Fruit fly (Drosophila melanogaster): ENCODE results near the gene Sec61alpha.
A peak's percentile ranks its signal among the peaks of the same experiment; 100 is the strongest.

- peak; percentile 67; the same call in 2 of the 3 replicates for TF ChIP-seq eg (GFP tag; IDR thresholded peaks at IDR 0.05)
- no peak for TF ChIP-seq achi (GFP tag; optimal IDR thresholded peaks at IDR 0.05)
- TF ChIP-seq CG8119 (GFP tag; IDR thresholded peaks at IDR 0.05), result peak; percentile 54; the same call in 2 of the 3 replicates
- no peak for TF ChIP-seq Ets96B (tag; optimal IDR thresholded peaks at IDR 0.05)
- TF ChIP-seq CG1621 (tag; optimal IDR thresholded peaks at IDR 0.05), result no peak
- TF ChIP-seq Hr4 (GFP tag; optimal IDR thresholded peaks at IDR 0.05), result no peak
- TF ChIP-seq salr (GFP tag; optimal IDR thresholded peaks at IDR 0.05), result no peak
- no peak for TF ChIP-seq CG31627 (GFP tag; optimal IDR thresholded peaks at IDR 0.05)
- no peak for TF ChIP-seq cyc (GFP tag; optimal IDR thresholded peaks at IDR 0.05)
- no peak for TF ChIP-seq Hr39 (GFP tag; optimal IDR thresholded peaks at IDR 0.05)
- no peak for TF ChIP-seq CG11902 (GFP tag; optimal IDR thresholded peaks at IDR 0.05)
- no peak for TF ChIP-seq CG8632 (GFP tag; optimal IDR thresholded peaks at IDR 0.05)
- TF ChIP-seq vri (GFP tag; optimal IDR thresholded peaks at IDR 0.05), result no peak
- TF ChIP-seq ss (GFP tag; optimal IDR thresholded peaks at IDR 0.05), result no peak
Observed at dm6 chr2L:6502887-6503723, 22.7 kb upstream of the Sec61alpha start.
